Worm (Caenorhabditis elegans) whole organism, L2 larva: Measurements from ENCODE around the gene F46F5.5.
"Not testable (repeated sequence)": the region's sequence is repeated elsewhere in the genome, so short reads cannot be mapped to it uniquely, and the experiment has no call there.

Experiments used
- C34F6.9 ChIP-seq: fragments of 150-350 bp; optimal IDR thresholded peaks from 2 replicates; lab custom pipeline; 2014; ENCODE audit warnings: missing biosample characterization, missing genetic modification characterization
- F13H6.1 ChIP-seq: sonication (generic microtip); optimal IDR thresholded peaks from 2 replicates; lab custom pipeline; 2016; ENCODE audit warnings: missing genetic modification characterization, missing compliant biosample characterization
- R02D3.7 ChIP-seq: fragments of 150-350 bp; optimal IDR thresholded peaks from 2 replicates; lab custom pipeline; 2014; ENCODE audit warnings: missing biosample characterization, missing genetic modification characterization
- Y55F3AM.14 ChIP-seq: fragments of 200-800 bp; sonication (Bioruptor generic); optimal IDR thresholded peaks from 2 replicates; lab custom pipeline; 2018; ENCODE audit warnings: mild to moderate bottlenecking, missing genetic modification characterization, missing compliant biosample characterization
- aly-2 ChIP-seq: fragments of 150-350 bp; optimal IDR thresholded peaks from 2 replicates; lab custom pipeline; 2014; ENCODE audit warnings: missing biosample characterization, missing genetic modification characterization
- blmp-1 ChIP-seq: sonication (generic microtip); optimal IDR thresholded peaks from 2 replicates; lab custom pipeline; 2017; ENCODE audit warnings: missing genetic modification characterization, mild to moderate bottlenecking, missing compliant biosample characterization, antibody characterized with exemption, moderate library complexity; ENCODE audit not compliant: insufficient read depth
- ceh-16 ChIP-seq: fragments of 150-350 bp; optimal IDR thresholded peaks from 2 replicates; lab custom pipeline; 2014; ENCODE audit warnings: missing biosample characterization, missing genetic modification characterization
- dmd-4 ChIP-seq: sonication (generic microtip); optimal IDR thresholded peaks from 2 replicates; lab custom pipeline; 2017; ENCODE audit warnings: missing biosample characterization, missing genetic modification characterization
- elt-1 ChIP-seq: fragments of 150-350 bp; optimal IDR thresholded peaks from 2 replicates; lab custom pipeline; 2014; ENCODE audit warnings: missing biosample characterization, missing genetic modification characterization
- elt-3 ChIP-seq: sonication (generic microtip); optimal IDR thresholded peaks from 2 replicates; lab custom pipeline; 2017; ENCODE audit warnings: missing biosample characterization, missing genetic modification characterization
- lin-11 ChIP-seq: fragments of 150-350 bp; sonication (generic microtip); optimal IDR thresholded peaks from 2 replicates; lab custom pipeline; 2014; ENCODE audit warnings: missing biosample characterization, missing genetic modification characterization, inconsistent platforms, mixed read lengths
- lin-13 ChIP-seq: fragments of 150-350 bp; optimal IDR thresholded peaks from 2 replicates; lab custom pipeline; 2014; ENCODE audit warnings: missing biosample characterization, missing genetic modification reagents, missing genetic modification characterization
- lsy-2 ChIP-seq, 2 experiments: fragments of 150-350 bp in 1 of 2; sonication (generic microtip) in 1 of 2; optimal IDR thresholded peaks; 2 replicates each; lab custom pipeline; 2014 to 2017; ENCODE audit warnings: missing biosample characterization in 2 of 2, missing genetic modification characterization in 2 of 2
- mab-5 ChIP-seq: fragments of 150-350 bp; optimal IDR thresholded peaks from 2 replicates; lab custom pipeline; 2014; ENCODE audit warnings: missing biosample characterization, missing genetic modification characterization
- mbf-1 ChIP-seq: sonication (generic microtip); optimal IDR thresholded peaks from 2 replicates; lab custom pipeline; 2017; ENCODE audit warnings: missing biosample characterization, missing genetic modification characterization
- mdl-1 ChIP-seq, 2 experiments: fragments of 150-350 bp in 1 of 2; sonication (generic microtip) in 1 of 2; optimal IDR thresholded peaks; 2 replicates each; lab custom pipeline; 2017; ENCODE audit warnings: missing biosample characterization in 2 of 2, missing genetic modification characterization in 2 of 2
- nhr-10 ChIP-seq: sonication (generic microtip); optimal IDR thresholded peaks from 2 replicates; lab custom pipeline; 2017; ENCODE audit warnings: missing biosample characterization, missing genetic modification characterization
- nhr-12 ChIP-seq: fragments of 150-350 bp; optimal IDR thresholded peaks from 2 replicates; lab custom pipeline; 2014; ENCODE audit warnings: missing biosample characterization, missing genetic modification characterization
- nhr-129 ChIP-seq: fragments of 150-350 bp; optimal IDR thresholded peaks from 2 replicates; lab custom pipeline; 2014; ENCODE audit warnings: missing biosample characterization, missing genetic modification characterization
- nhr-21 ChIP-seq: fragments of 150-350 bp; optimal IDR thresholded peaks from 2 replicates; lab custom pipeline; 2014; ENCODE audit warnings: missing biosample characterization, missing genetic modification characterization
- nhr-237 ChIP-seq: fragments of 150-350 bp; optimal IDR thresholded peaks from 2 replicates; lab custom pipeline; 2014; ENCODE audit warnings: missing biosample characterization, missing genetic modification characterization
- nhr-25 ChIP-seq: fragments of 150-350 bp; sonication (generic microtip); optimal IDR thresholded peaks from 3 replicates; lab custom pipeline; 2014; ENCODE audit warnings: missing biosample characterization, missing genetic modification characterization
- nhr-6 ChIP-seq: fragments of 150-350 bp; optimal IDR thresholded peaks from 2 replicates; lab custom pipeline; 2014; ENCODE audit warnings: missing biosample characterization, missing genetic modification characterization
- peb-1 ChIP-seq: fragments of 150-350 bp; optimal IDR thresholded peaks from 2 replicates; lab custom pipeline; 2014; ENCODE audit warnings: missing biosample characterization, missing genetic modification characterization
- sem-4 ChIP-seq: fragments of 150-350 bp; optimal IDR thresholded peaks from 2 replicates; lab custom pipeline; 2014; ENCODE audit warnings: missing biosample characterization, missing genetic modification reagents, missing genetic modification characterization
- skn-1 ChIP-seq: sonication (generic microtip); optimal IDR thresholded peaks from 2 replicates; lab custom pipeline; 2017; ENCODE audit warnings: missing biosample characterization, missing genetic modification characterization
- sma-9 ChIP-seq, 2 experiments: fragments of 150-350 bp in 1 of 2; sonication (generic microtip) in 1 of 2; optimal IDR thresholded peaks; 2 replicates each; lab custom pipeline; 2014 to 2016; ENCODE audit warnings: missing genetic modification characterization in 2 of 2, mild to moderate bottlenecking in 1 of 2, missing biosample characterization in 1 of 2, missing compliant biosample characterization in 1 of 2, missing genetic modification reagents in 1 of 2, moderate library complexity in 1 of 2
- snpc-4 ChIP-seq: fragments of 150-350 bp; optimal IDR thresholded peaks from 2 replicates; lab custom pipeline; 2014; ENCODE audit warnings: missing biosample characterization, missing genetic modification characterization
- unc-39 ChIP-seq: fragments of 150-350 bp; optimal IDR thresholded peaks from 2 replicates; lab custom pipeline; 2014; ENCODE audit warnings: missing biosample characterization, missing genetic modification characterization
- unc-55 ChIP-seq: fragments of 150-350 bp; sonication (generic microtip); optimal IDR thresholded peaks from 3 replicates; lab custom pipeline; 2014; ENCODE audit warnings: missing biosample characterization, missing genetic modification reagents, missing genetic modification characterization
- zag-1 ChIP-seq: fragments of 150-350 bp; optimal IDR thresholded peaks from 2 replicates; lab custom pipeline; 2014; ENCODE audit warnings: missing biosample characterization, missing genetic modification characterization
- ztf-1 ChIP-seq: fragments of 200-800 bp; sonication (Bioruptor generic); conservative IDR thresholded peaks from 2 replicates; pipeline ENCODE4 v1.3.6; 2022; ENCODE audit warnings: missing genetic modification characterization, missing compliant biosample characterization
- ztf-11 ChIP-seq: sonication (generic microtip); optimal IDR thresholded peaks from 2 replicates; lab custom pipeline; 2017; ENCODE audit warnings: missing biosample characterization, missing genetic modification characterization
- ztf-4 ChIP-seq: fragments of 150-350 bp; optimal IDR thresholded peaks from 2 replicates; lab custom pipeline; 2014; ENCODE audit warnings: missing biosample characterization, missing genetic modification characterization

F46F5.5 gene

ce11 chrII:822730-823129, 9.9 kb upstream of the F46F5.5 start, which contains the start of gene msrp-4:
TSS of gene msrp-4 (minus strand) at chrII:822830.
- not testable (repeated sequence) for TF ChIP-seq mab-5; ztf-4 (tag; lab: Kevin White, UChicago); nhr-237 (tag; lab: Kevin White, UChicago)
- TF ChIP-seq, all 48 proteins: peak for 0; not testable (repeated sequence) for 48

ce11 chrII:821514-821913, 8.7 kb upstream of the F46F5.5 start, which contains the start of gene F46F5.8:
TSS of gene F46F5.8 (minus strand) at chrII:821614.
- TF ChIP-seq skn-1 (tag; lab: Kevin White, UChicago) (no peak), mdl-1 (tag; optimal IDR thresholded peaks at IDR 0.05; lab: Kevin White, UChicago) (no peak), lin-13 (GFP tag; lab: Kevin White, UChicago) (no peak), ztf-4 (tag; lab: Kevin White, UChicago) (no peak), nhr-6 (no peak), sem-4 (tag; lab: Kevin White, UChicago) (no peak), lin-11 (tag; lab: Kevin White, UChicago) (no peak), nhr-237 (tag; lab: Kevin White, UChicago) (no peak), F13H6.1 (tag; lab: Kevin White, UChicago) (no peak), sma-9 (GFP tag; optimal IDR thresholded peaks at IDR 0.05; lab: Kevin White, UChicago) (no peak), sma-9 (tag; optimal IDR thresholded peaks at IDR 0.05; lab: Kevin White, UChicago) (no peak), snpc-4 (tag; lab: Kevin White, UChicago) (no peak), unc-55 (no peak), nhr-129 (no peak), ztf-1 (GFP tag; lab: Robert Waterston, UW) (no peak), aly-2 (tag; lab: Kevin White, UChicago) (no peak), ceh-16 (no peak)

ce11 chrII:820519-820918, 7.7 kb upstream of the F46F5.5 start, which contains the start of gene F46F5.7:
TSS of gene F46F5.7 (minus strand) at chrII:820619.
- TF ChIP-seq C34F6.9 (tag; lab: Kevin White, UChicago) (no peak), elt-3 (tag; lab: Kevin White, UChicago) (no peak), skn-1 (tag; lab: Kevin White, UChicago) (no peak), nhr-6 (no peak), nhr-10 (no peak), blmp-1 (tag; lab: Kevin White, UChicago) (no peak), nhr-129 (no peak), aly-2 (tag; lab: Kevin White, UChicago) (no peak), unc-55 (no peak), elt-1 (tag; lab: Kevin White, UChicago) (no peak), ceh-16 (no peak), zag-1 (tag; lab: Kevin White, UChicago) (no peak), nhr-12 (tag; lab: Kevin White, UChicago) (no peak), F13H6.1 (tag; lab: Kevin White, UChicago) (no peak), nhr-25 (tag; lab: Kevin White, UChicago) (no peak), ztf-4 (tag; lab: Kevin White, UChicago) (no peak), lsy-2 (tag; optimal IDR thresholded peaks at IDR 0.05; lab: Kevin White, UChicago) (no peak), nhr-21 (tag; lab: Kevin White, UChicago) (no peak)

ce11 chrII:814737-815136, 1.9 kb upstream of the F46F5.5 start, which contains the start of gene msrp-3:
TSS of gene msrp-3 (minus strand) at chrII:814837.
- TF ChIP-seq mab-5, result no peak
- no peak for TF ChIP-seq aly-2 (tag; lab: Kevin White, UChicago)
- no peak for TF ChIP-seq unc-39 (tag; lab: Kevin White, UChicago)
- no peak for TF ChIP-seq dmd-4 (tag; lab: Kevin White, UChicago)
- no peak for TF ChIP-seq lin-13 (GFP tag; lab: Kevin White, UChicago)
- no peak for TF ChIP-seq elt-1 (tag; lab: Kevin White, UChicago)
- no peak for TF ChIP-seq R02D3.7 (tag; lab: Kevin White, UChicago)
- no peak for TF ChIP-seq nhr-237 (tag; lab: Kevin White, UChicago)
- TF ChIP-seq mdl-1 (tag; optimal IDR thresholded peaks at IDR 0.05; lab: Kevin White, UChicago), result no peak
- TF ChIP-seq lsy-2 (tag; optimal IDR thresholded peaks at IDR 0.05; lab: Kevin White, UChicago), result no peak
- no peak for TF ChIP-seq peb-1 (tag; lab: Kevin White, UChicago)
- no peak for TF ChIP-seq Y55F3AM.14

ce11 chrII:808457-808856, 4.4 kb downstream of the F46F5.5 start, which contains the start of gene F46F5.11:
TSS of gene F46F5.11 (plus strand) at chrII:808757.
- TF ChIP-seq ztf-11 (no peak), C34F6.9 (tag; lab: Kevin White, UChicago) (no peak), elt-1 (tag; lab: Kevin White, UChicago) (no peak), nhr-21 (tag; lab: Kevin White, UChicago) (no peak), mbf-1 (no peak)
- TF ChIP-seq, all 48 proteins: peak for 0
